Worm (Caenorhabditis elegans) whole organism, young adult: Measurements from ENCODE around the gene sec-16A.1.

ENCODE experiments used
- B0035.1 ChIP-seq: sonication (generic microtip); optimal IDR thresholded peaks from 2 replicates; lab custom pipeline; 2016; ENCODE audit warnings: missing genetic modification characterization, mild to moderate bottlenecking, missing compliant biosample characterization, missing genotype, missing genetic modification reagents
- B0336.3 ChIP-seq: fragments of 200-800 bp; sonication (Bioruptor generic); IDR thresholded peaks from 2 replicates; pipeline ENCODE4 v1.3.6; 2022; ENCODE audit warnings: missing genetic modification characterization, missing compliant biosample characterization
- F23B12.7 ChIP-seq: sonication (generic microtip); optimal IDR thresholded peaks from 2 replicates; lab custom pipeline; 2017; ENCODE audit warnings: missing genetic modification characterization, mild to moderate bottlenecking, missing compliant biosample characterization, antibody characterized with exemption, moderate library complexity; ENCODE audit not compliant: insufficient read depth
- F37B4.10 ChIP-seq: fragments of 200-800 bp; sonication (Bioruptor generic); IDR thresholded peaks from 2 replicates; pipeline ENCODE4 v1.3.6; 2022; ENCODE audit warnings: missing genetic modification characterization, missing compliant biosample characterization
- F52B5.7 ChIP-seq: sonication (generic microtip); optimal IDR thresholded peaks from 2 replicates; lab custom pipeline; 2016; ENCODE audit warnings: mild to moderate bottlenecking, missing genetic modification characterization, missing compliant biosample characterization
- F55B11.4 ChIP-seq: sonication (generic microtip); optimal IDR thresholded peaks from 2 replicates; lab custom pipeline; 2016; ENCODE audit warnings: missing compliant biosample characterization, missing genetic modification characterization, borderline replicate concordance; ENCODE audit not compliant: insufficient read depth
- F57A8.1 ChIP-seq: fragments of 200-800 bp; sonication (Bioruptor generic); optimal IDR thresholded peaks from 2 replicates; lab custom pipeline; 2018; ENCODE audit warnings: mild to moderate bottlenecking, missing genetic modification characterization, moderate library complexity, missing compliant biosample characterization
- K11D2.4 ChIP-seq: fragments of 200-800 bp; sonication (Bioruptor generic); IDR thresholded peaks from 2 replicates; pipeline ENCODE4 v1.3.6; 2022; ENCODE audit warnings: missing genetic modification reagents, missing genetic modification characterization, missing compliant biosample characterization
- K12H6.12 ChIP-seq: fragments of 200-800 bp; sonication (Bioruptor generic); optimal IDR thresholded peaks from 2 replicates; lab custom pipeline; 2018; ENCODE audit warnings: mild to moderate bottlenecking, missing genetic modification characterization, missing compliant biosample characterization
- T26A5.8 ChIP-seq: sonication (generic microtip); optimal IDR thresholded peaks from 2 replicates; lab custom pipeline; 2016; ENCODE audit warnings: missing genetic modification characterization, missing compliant biosample characterization
- ZK185.1 ChIP-seq: sonication (generic microtip); optimal IDR thresholded peaks from 2 replicates; lab custom pipeline; 2016; ENCODE audit warnings: mild to moderate bottlenecking, missing genetic modification characterization, missing compliant biosample characterization; ENCODE audit not compliant: poor library complexity, severe bottlenecking
- ama-1 ChIP-seq, 3 experiments: fragments of 150-350 bp in 1 of 3; sonication (generic microtip) in 2 of 3; optimal IDR thresholded peaks; 2 replicates each; lab custom pipeline; 2014 to 2018; ENCODE audit warnings: missing biosample characterization in 2 of 3, missing genetic modification characterization in 2 of 3, missing genetic modification reagents in 2 of 3
- athp-1 ChIP-seq: sonication (generic microtip); optimal IDR thresholded peaks from 2 replicates; lab custom pipeline; 2017; ENCODE audit warnings: mild to moderate bottlenecking, missing genetic modification characterization, missing compliant biosample characterization
- attf-3 ChIP-seq: fragments of 200-800 bp; sonication (Bioruptor generic); conservative IDR thresholded peaks from 2 replicates; pipeline ENCODE4 v1.3.6; 2022; ENCODE audit warnings: missing genetic modification reagents, missing genetic modification characterization, missing compliant biosample characterization
- cebp-1 ChIP-seq, 2 experiments: fragments of 200-800 bp in 1 of 2; sonication (Bioruptor generic) in 1 of 2; sonication (generic microtip) in 1 of 2; IDR thresholded peaks in 1 of 2; optimal IDR thresholded peaks in 1 of 2; 2 replicates each; pipeline versions ENCODE4 v1.3.6 to Lab custom; 2017 to 2022; ENCODE audit warnings: missing compliant biosample characterization in 2 of 2, missing genetic modification characterization in 2 of 2, mild to moderate bottlenecking in 1 of 2, missing genetic modification reagents in 1 of 2, moderate library complexity in 1 of 2
- dpl-1 ChIP-seq: fragments of 150-350 bp; optimal IDR thresholded peaks from 2 replicates; lab custom pipeline; 2014; ENCODE audit warnings: missing biosample characterization, missing genetic modification reagents, missing genetic modification characterization
- efl-1 ChIP-seq: fragments of 150-350 bp; optimal IDR thresholded peaks from 2 replicates; lab custom pipeline; 2014; ENCODE audit warnings: missing biosample characterization, missing genetic modification reagents, missing genetic modification characterization
- egrh-3 ChIP-seq: fragments of 200-800 bp; sonication (Bioruptor generic); IDR thresholded peaks from 2 replicates; pipeline ENCODE4 v1.3.6; 2022; ENCODE audit warnings: missing genetic modification reagents, missing genetic modification characterization, missing compliant biosample characterization
- him-1 ChIP-seq: sonication (generic microtip); optimal IDR thresholded peaks from 2 replicates; lab custom pipeline; 2016; ENCODE audit warnings: missing genotype, missing genetic modification reagents, missing genetic modification characterization, missing compliant biosample characterization
- hsf-1 ChIP-seq: fragments of 200-800 bp; sonication (Bioruptor generic); IDR thresholded peaks from 2 replicates; pipeline ENCODE4 v1.3.6; 2022; ENCODE audit warnings: missing genetic modification reagents, missing genetic modification characterization, missing compliant biosample characterization
- lin-35 ChIP-seq, 3 experiments: fragments of 150-350 bp in 2 of 3; sonication (generic microtip) in 1 of 3; optimal IDR thresholded peaks; 2 replicates each; lab custom pipeline; 2014 to 2018; ENCODE audit warnings: missing biosample characterization in 3 of 3, missing genetic modification characterization in 3 of 3, missing genetic modification reagents in 3 of 3
- lin-40 ChIP-seq: sonication (generic microtip); optimal IDR thresholded peaks from 2 replicates; lab custom pipeline; 2016; ENCODE audit warnings: missing genetic modification characterization, mild to moderate bottlenecking, missing compliant biosample characterization, missing genotype, missing genetic modification reagents
- lin-54 ChIP-seq: fragments of 200-800 bp; sonication (Bioruptor generic); optimal IDR thresholded peaks from 2 replicates; lab custom pipeline; 2018; ENCODE audit warnings: mild to moderate bottlenecking, missing genetic modification characterization, missing compliant biosample characterization
- mcd-1 ChIP-seq: fragments of 200-800 bp; sonication (Bioruptor generic); IDR thresholded peaks from 2 replicates; pipeline ENCODE4 v1.3.6; 2022; ENCODE audit warnings: missing genetic modification reagents, missing genetic modification characterization, missing compliant biosample characterization
- mes-4 ChIP-seq: sonication (generic microtip); optimal IDR thresholded peaks from 2 replicates; lab custom pipeline; 2016; ENCODE audit warnings: missing genotype, missing genetic modification characterization, missing compliant biosample characterization
- nfyb-1 ChIP-seq: fragments of 200-800 bp; sonication (Bioruptor generic); IDR thresholded peaks from 2 replicates; pipeline ENCODE4 v1.3.6; 2022; ENCODE audit warnings: missing genetic modification reagents, missing genetic modification characterization, missing compliant biosample characterization
- nhr-179 ChIP-seq: sonication (generic microtip); optimal IDR thresholded peaks from 2 replicates; lab custom pipeline; 2016; ENCODE audit warnings: mild to moderate bottlenecking, missing genetic modification characterization, missing compliant biosample characterization
- nhr-80 ChIP-seq: sonication (generic microtip); optimal IDR thresholded peaks from 2 replicates; lab custom pipeline; 2016; ENCODE audit warnings: missing genetic modification characterization, missing compliant biosample characterization
- rcor-1 ChIP-seq: fragments of 200-800 bp; sonication (Bioruptor generic); IDR thresholded peaks from 2 replicates; pipeline ENCODE4 v1.3.6; 2022; ENCODE audit warnings: missing genetic modification reagents, missing genetic modification characterization, missing compliant biosample characterization
- somi-1 ChIP-seq: fragments of 200-800 bp; sonication (Bioruptor generic); optimal IDR thresholded peaks from 2 replicates; lab custom pipeline; 2018; ENCODE audit warnings: mild to moderate bottlenecking, missing genetic modification characterization, missing compliant biosample characterization
- zfh-2 ChIP-seq: fragments of 200-800 bp; sonication (Bioruptor generic); conservative IDR thresholded peaks from 2 replicates; pipeline ENCODE4 v1.3.6; 2022; ENCODE audit warnings: missing genetic modification reagents, missing genetic modification characterization, missing compliant biosample characterization
- ztf-18 ChIP-seq: sonication (generic microtip); optimal IDR thresholded peaks from 2 replicates; lab custom pipeline; 2016; ENCODE audit warnings: missing genotype, mild to moderate bottlenecking, missing genetic modification characterization, missing compliant biosample characterization
- ztf-28 ChIP-seq: fragments of 200-800 bp; sonication (Bioruptor generic); IDR thresholded peaks from 2 replicates; pipeline ENCODE4 v1.3.6; 2022; ENCODE audit warnings: missing genetic modification reagents, missing genetic modification characterization, missing compliant biosample characterization
- ztf-6 ChIP-seq: fragments of 200-800 bp; sonication (Bioruptor generic); IDR thresholded peaks from 2 replicates; pipeline ENCODE4 v1.3.6; 2022; ENCODE audit warnings: missing genetic modification reagents, missing genetic modification characterization, missing compliant biosample characterization

sec-16A.1 gene

ce11 chrIII:9081055-9081454 is 44.6 kb upstream of the sec-16A.1 start, which contains the start of gene far-1:
Gene far-1 (minus strand): TSS chrIII:9081179.
- TF ChIP-seq F37B4.10 (GFP tag; lab: Robert Waterston, UW) (no peak), ama-1 (optimal IDR thresholded peaks at IDR 0.05; lab: Kevin White, UChicago) (no peak), ama-1 (GFP tag; optimal IDR thresholded peaks at IDR 0.05; lab: Kevin White, UChicago) (no peak), nhr-179 (no peak), him-1 (tag; lab: Kevin White, UChicago) (no peak), F55B11.4 (tag; lab: Kevin White, UChicago) (no peak), ZK185.1 (tag; lab: Kevin White, UChicago) (no peak)

- TF ChIP-seq nhr-80 (tag; lab: Kevin White, UChicago) (no peak), nfyb-1 (0 out of 2 replicates have a peak, but pooled peaks have one; percentile 46), egrh-3 (0 out of 2 replicates have a peak, but pooled peaks have one; percentile 6), B0035.1 (tag; lab: Kevin White, UChicago) (no peak), zfh-2 (GFP tag; lab: Robert Waterston, UW) (peak; percentile 75), T26A5.8 (no peak)
Observed at ce11 chrIII:9081763-9082162, 43.9 kb upstream of the sec-16A.1 start, which contains the start of gene far-2. Gene far-2 (plus strand): TSS chrIII:9081828.

ce11 chrIII:9083118-9083517 is 42.5 kb upstream of the sec-16A.1 start:
- TF ChIP-seq lin-35 (GFP tag; optimal IDR thresholded peaks at IDR 0.05; lab: Kevin White, UChicago) (peak in 1 of 3 experiments; percentile 11), hsf-1 (GFP tag; lab: Robert Waterston, UW) (no peak), somi-1 (GFP tag; lab: Kevin White, UChicago) (peak; percentile 42)

ce11 chrIII:9084329-9084728 is 41.3 kb upstream of the sec-16A.1 start:
- TF ChIP-seq F57A8.1 (GFP tag; lab: Kevin White, UChicago) (no peak), F52B5.7 (tag; lab: Kevin White, UChicago) (no peak), B0336.3 (GFP tag; lab: Robert Waterston, UW) (0 out of 2 replicates have a peak, but pooled peaks have one; percentile 14), F23B12.7 (tag; lab: Kevin White, UChicago) (no peak), ztf-18 (tag; lab: Kevin White, UChicago) (no peak), mes-4 (tag; lab: Kevin White, UChicago) (no peak), cebp-1 (GFP tag; IDR thresholded peaks at IDR 0.05; lab: Robert Waterston, UW) (no peak), cebp-1 (tag; optimal IDR thresholded peaks at IDR 0.05; lab: Kevin White, UChicago) (peak; percentile 13), mcd-1 (GFP tag; lab: Robert Waterston, UW) (0 out of 2 replicates have a peak, but pooled peaks have one; percentile 11)

ce11 chrIII:9089325-9089823 is 36.3 kb upstream of the sec-16A.1 start, which contains the start of the genes mccc-2 and mrpl-44:
Gene mccc-2 (minus strand): TSS chrIII:9089375.
Gene mrpl-44 (minus strand): TSS chrIII:9089375.
- TF ChIP-seq efl-1 (GFP tag; lab: Kevin White, UChicago) (peak; percentile 52), ama-1 (optimal IDR thresholded peaks at IDR 0.05; lab: Kevin White, UChicago) (no peak), ama-1 (GFP tag; optimal IDR thresholded peaks at IDR 0.05; lab: Kevin White, UChicago) (no peak), lin-54 (GFP tag; lab: Kevin White, UChicago) (peak; percentile 56), hsf-1 (GFP tag; lab: Robert Waterston, UW) (no peak), K11D2.4 (GFP tag; lab: Robert Waterston, UW) (no peak), attf-3 (GFP tag; lab: Robert Waterston, UW) (peak; percentile 96), dpl-1 (GFP tag; lab: Kevin White, UChicago) (no peak), mcd-1 (GFP tag; lab: Robert Waterston, UW) (0 out of 2 replicates have a peak, but pooled peaks have one; percentile 25), ztf-28 (GFP tag; lab: Robert Waterston, UW) (no peak), lin-40 (tag; lab: Kevin White, UChicago) (no peak), K12H6.12 (tag; lab: Kevin White, UChicago) (no peak), athp-1 (tag; lab: Kevin White, UChicago) (no peak), B0035.1 (tag; lab: Kevin White, UChicago) (no peak), T26A5.8 (no peak), ztf-6 (GFP tag; lab: Robert Waterston, UW) (no peak), rcor-1 (no peak)
